Worm (Caenorhabditis elegans) whole organism, L4 larva: Measurements from ENCODE around the gene F54C4.4.

Experiments
- T26A8.4 ChIP-seq: fragments of 200-800 bp; sonication (Bioruptor generic); IDR thresholded peaks from 2 replicates; pipeline ENCODE4 v1.3.6; 2022; ENCODE audit warnings: missing genetic modification characterization, missing compliant biosample characterization
- Y105C5A.15 ChIP-seq: fragments of 200-800 bp; sonication (Bioruptor generic); IDR thresholded peaks from 2 replicates; pipeline ENCODE4 v1.3.6; 2022; ENCODE audit warnings: missing genetic modification characterization, missing compliant biosample characterization
- Y48G9A.11 ChIP-seq: fragments of 200-800 bp; sonication (Bioruptor generic); IDR thresholded peaks from 2 replicates; pipeline ENCODE4 v1.3.6; 2022; ENCODE audit warnings: missing genetic modification reagents, missing genetic modification characterization, missing compliant biosample characterization
- ZK337.2 ChIP-seq: fragments of 200-800 bp; sonication (Bioruptor generic); IDR thresholded peaks from 2 replicates; pipeline ENCODE4 v1.3.6; 2022; ENCODE audit warnings: missing genetic modification reagents, missing genetic modification characterization, missing compliant biosample characterization
- aly-2 ChIP-seq: sonication (generic microtip); optimal IDR thresholded peaks from 2 replicates; lab custom pipeline; 2018; ENCODE audit warnings: missing biosample characterization, missing genetic modification characterization
- attf-4 ChIP-seq: sonication (generic microtip); optimal IDR thresholded peaks from 3 replicates; lab custom pipeline; 2017; ENCODE audit warnings: missing biosample characterization, missing genetic modification characterization
- ceh-62 ChIP-seq: sonication (generic microtip); optimal IDR thresholded peaks from 2 replicates; lab custom pipeline; 2017; ENCODE audit warnings: missing biosample characterization, missing genetic modification characterization
- ctbp-1 ChIP-seq: fragments of 200-800 bp; sonication (Bioruptor generic); IDR thresholded peaks from 2 replicates; pipeline ENCODE4 v1.3.6; 2022; ENCODE audit warnings: missing genetic modification reagents, missing genetic modification characterization, missing compliant biosample characterization
- daf-8 ChIP-seq: fragments of 200-800 bp; sonication (Bioruptor generic); IDR thresholded peaks from 2 replicates; pipeline ENCODE4 v1.3.6; 2022; ENCODE audit warnings: missing genetic modification characterization, missing compliant biosample characterization
- duxl-1 ChIP-seq: sonication (generic microtip); optimal IDR thresholded peaks from 2 replicates; lab custom pipeline; 2016; ENCODE audit warnings: mild to moderate bottlenecking, missing genetic modification characterization, moderate library complexity, missing compliant biosample characterization; ENCODE audit not compliant: poor library complexity
- egl-43 ChIP-seq: fragments of 200-800 bp; sonication (Bioruptor generic); IDR thresholded peaks from 2 replicates; pipeline ENCODE4 v1.3.6; 2022; ENCODE audit warnings: missing genetic modification reagents, missing genetic modification characterization, missing compliant biosample characterization
- hlh-30 ChIP-seq: sonication (generic microtip); optimal IDR thresholded peaks from 2 replicates; lab custom pipeline; 2017; ENCODE audit warnings: antibody characterized with exemption, mild to moderate bottlenecking, missing genetic modification characterization, missing compliant biosample characterization; ENCODE audit not compliant: insufficient read depth
- lin-1 ChIP-seq: fragments of 200-800 bp; sonication (Bioruptor generic); IDR thresholded peaks from 2 replicates; pipeline ENCODE4 v1.3.6; 2022; ENCODE audit warnings: missing genetic modification reagents, missing genetic modification characterization, missing compliant biosample characterization
- lin-13 ChIP-seq: fragments of 150-350 bp; optimal IDR thresholded peaks from 2 replicates; lab custom pipeline; 2014; ENCODE audit warnings: missing biosample characterization, missing genetic modification reagents, missing genetic modification characterization
- lin-29 ChIP-seq: fragments of 200-800 bp; sonication (Bioruptor generic); IDR thresholded peaks from 2 replicates; pipeline ENCODE4 v1.3.6; 2022; ENCODE audit warnings: missing genetic modification reagents, missing genetic modification characterization, missing compliant biosample characterization
- lin-39 ChIP-seq: fragments of 150-350 bp; optimal IDR thresholded peaks from 2 replicates; lab custom pipeline; 2014; ENCODE audit warnings: missing biosample characterization, missing genetic modification reagents, missing genetic modification characterization
- lsy-2 ChIP-seq, 2 experiments: fragments of 150-350 bp in 1 of 2; sonication (generic microtip) in 1 of 2; optimal IDR thresholded peaks; 2 replicates each; lab custom pipeline; 2014 to 2017; ENCODE audit warnings: missing biosample characterization in 2 of 2, missing genetic modification characterization in 2 of 2
- madf-9 ChIP-seq: fragments of 200-800 bp; sonication (Bioruptor generic); conservative IDR thresholded peaks from 2 replicates; pipeline ENCODE4 v1.3.6; 2022; ENCODE audit warnings: missing genetic modification reagents, missing genetic modification characterization, missing compliant biosample characterization
- mdt-29 ChIP-seq: fragments of 200-800 bp; sonication (Bioruptor generic); IDR thresholded peaks from 2 replicates; pipeline ENCODE4 v1.3.6; 2022; ENCODE audit warnings: missing genetic modification reagents, missing genetic modification characterization, missing compliant biosample characterization
- mep-1 ChIP-seq: fragments of 150-350 bp; sonication (generic microtip); optimal IDR thresholded peaks from 3 replicates; lab custom pipeline; 2014; ENCODE audit warnings: missing biosample characterization, missing genetic modification characterization
- mes-2 ChIP-seq: sonication (generic microtip); optimal IDR thresholded peaks from 2 replicates; lab custom pipeline; 2016; ENCODE audit warnings: missing genotype, mild to moderate bottlenecking, missing genetic modification characterization, missing compliant biosample characterization; ENCODE audit not compliant: poor library complexity, severe bottlenecking
- nhr-102 ChIP-seq: sonication (generic microtip); optimal IDR thresholded peaks from 2 replicates; lab custom pipeline; 2016; ENCODE audit warnings: mild to moderate bottlenecking, missing genetic modification characterization, moderate library complexity, missing compliant biosample characterization
- nhr-111 ChIP-seq: fragments of 200-800 bp; sonication (Bioruptor generic); optimal IDR thresholded peaks from 2 replicates; lab custom pipeline; 2018; ENCODE audit warnings: mild to moderate bottlenecking, missing genetic modification characterization, missing compliant biosample characterization
- nhr-237 ChIP-seq: sonication (generic microtip); optimal IDR thresholded peaks from 2 replicates; lab custom pipeline; 2017; ENCODE audit warnings: missing biosample characterization, missing genetic modification characterization
- nhr-42 ChIP-seq: fragments of 200-800 bp; sonication (Bioruptor generic); IDR thresholded peaks from 2 replicates; pipeline ENCODE4 v1.3.6; 2022; ENCODE audit warnings: missing genetic modification characterization, missing compliant biosample characterization
- nhr-48 ChIP-seq: sonication (generic microtip); optimal IDR thresholded peaks from 2 replicates; lab custom pipeline; 2016; ENCODE audit warnings: mild to moderate bottlenecking, missing genetic modification characterization, missing compliant biosample characterization
- pha-4 ChIP-seq, 2 experiments: fragments of 150-350 bp in 1 of 2; fragments of 200-800 bp in 1 of 2; sonication (Bioruptor generic) in 1 of 2; IDR thresholded peaks in 1 of 2; optimal IDR thresholded peaks in 1 of 2; 2 replicates each; pipeline versions ENCODE4 v1.3.6 to Lab custom; 2014 to 2022; ENCODE audit warnings: missing genetic modification characterization in 2 of 2, missing genetic modification reagents in 2 of 2, missing biosample characterization in 1 of 2, missing compliant biosample characterization in 1 of 2
- php-3 ChIP-seq: fragments of 200-800 bp; sonication (Bioruptor generic); IDR thresholded peaks from 2 replicates; pipeline ENCODE4 v1.3.6; 2022; ENCODE audit warnings: missing genetic modification reagents, missing genetic modification characterization, missing compliant biosample characterization
- pqm-1 ChIP-seq: sonication (generic microtip); optimal IDR thresholded peaks from 2 replicates; lab custom pipeline; 2017; ENCODE audit warnings: missing biosample characterization, missing genetic modification characterization
- set-16 ChIP-seq: fragments of 200-800 bp; sonication (Bioruptor generic); IDR thresholded peaks from 2 replicates; pipeline ENCODE4 v1.3.6; 2022; ENCODE audit warnings: missing genetic modification reagents, missing genetic modification characterization, missing compliant biosample characterization
- snpc-1.2 ChIP-seq: fragments of 200-800 bp; sonication (Bioruptor generic); IDR thresholded peaks from 2 replicates; pipeline ENCODE4 v1.3.6; 2022; ENCODE audit warnings: missing genetic modification reagents, missing genetic modification characterization, missing compliant biosample characterization
- tag-97 ChIP-seq: fragments of 200-800 bp; sonication (Bioruptor generic); IDR thresholded peaks from 2 replicates; pipeline ENCODE4 v1.3.6; 2022; ENCODE audit warnings: missing genetic modification characterization, missing compliant biosample characterization
- unc-39 ChIP-seq: sonication (generic microtip); optimal IDR thresholded peaks from 2 replicates; lab custom pipeline; 2017; ENCODE audit warnings: missing biosample characterization, missing genetic modification characterization
- unc-62 ChIP-seq, 3 experiments: fragments of 150-350 bp in 1 of 3; sonication (generic microtip); optimal IDR thresholded peaks in 2 of 3; peaks in 1 of 3; 1 replicate in 1 of 3; 2 replicates in 2 of 3; lab custom pipeline; 2014 to 2017; ENCODE audit warnings: missing biosample characterization in 3 of 3, missing genetic modification characterization in 3 of 3, missing genetic modification reagents in 3 of 3, missing genotype in 1 of 3
- zfp-2 ChIP-seq: sonication (generic microtip); optimal IDR thresholded peaks from 2 replicates; lab custom pipeline; 2016; ENCODE audit warnings: mild to moderate bottlenecking, missing genetic modification characterization, missing compliant biosample characterization
- zip-2 ChIP-seq: fragments of 150-350 bp; optimal IDR thresholded peaks from 2 replicates; lab custom pipeline; 2014; ENCODE audit warnings: missing biosample characterization, missing genetic modification characterization
- ztf-11 ChIP-seq: fragments of 150-350 bp; optimal IDR thresholded peaks from 2 replicates; lab custom pipeline; 2014; ENCODE audit warnings: missing biosample characterization, missing genetic modification characterization
- ztf-7 ChIP-seq: fragments of 150-350 bp; optimal IDR thresholded peaks from 2 replicates; lab custom pipeline; 2014; ENCODE audit warnings: missing biosample characterization, missing genetic modification characterization

The F54C4.4 gene

DNA sequence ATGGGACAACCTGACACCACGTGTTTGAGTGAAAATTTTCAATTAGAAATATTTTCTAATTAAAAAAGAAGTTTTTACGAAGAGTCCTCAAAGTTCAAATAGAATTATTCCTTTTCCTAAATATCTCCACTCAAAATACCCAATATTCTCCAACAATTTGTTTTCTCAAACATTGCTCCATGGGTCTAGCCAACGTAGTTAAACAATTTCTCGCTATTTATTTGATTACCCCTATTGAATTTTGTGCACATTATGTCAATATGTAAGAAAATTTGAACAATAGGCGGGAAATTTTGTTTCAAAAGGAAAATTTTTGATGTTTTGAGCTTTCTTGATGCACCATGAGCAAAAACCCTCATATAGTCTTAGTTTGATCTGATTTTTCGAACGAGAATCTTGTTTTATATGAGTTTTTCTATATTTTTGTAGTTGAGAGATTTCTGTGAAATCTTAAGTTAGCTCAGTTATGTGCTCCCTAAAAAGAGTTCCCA, 24.8 kb downstream of the F54C4.4 start (continued):
- no peak for TF ChIP-seq unc-62 (GFP tag; optimal IDR thresholded peaks at IDR 0.05 in 1 of 2; lab: Kevin White, UChicago)
- no peak for TF ChIP-seq unc-62 (tag; optimal IDR thresholded peaks at IDR 0.05; lab: Kevin White, UChicago)
- TF ChIP-seq zfp-2 (tag; lab: Kevin White, UChicago): peak; percentile 42
- TF ChIP-seq nhr-111: no peak
- no peak for TF ChIP-seq set-16 (GFP tag; lab: Robert Waterston, UW)
- TF ChIP-seq hlh-30 (tag; lab: Kevin White, UChicago): no peak
- no peak for TF ChIP-seq pha-4 (GFP tag; IDR thresholded peaks at IDR 0.05; lab: Robert Waterston, UW)
- no peak for TF ChIP-seq pha-4 (tag; optimal IDR thresholded peaks at IDR 0.05; lab: Kevin White, UChicago)
- TF ChIP-seq lin-13: no peak
- no peak for TF ChIP-seq ceh-62
- no peak for TF ChIP-seq ztf-7 (tag; lab: Kevin White, UChicago)
- peak; percentile 20; the same call in 1 of the 2 replicates for TF ChIP-seq php-3 (GFP tag; lab: Robert Waterston, UW)
- no peak for TF ChIP-seq lin-39 (tag; lab: Kevin White, UChicago)
- TF ChIP-seq unc-39: no peak
- peak; percentile 2 for TF ChIP-seq nhr-102 (tag; lab: Kevin White, UChicago)
- TF ChIP-seq mes-2 (tag; lab: Kevin White, UChicago): no peak
- no peak for TF ChIP-seq ztf-11 (tag; lab: Kevin White, UChicago)
- peak in 1 of 2 experiments; percentile 90 for TF ChIP-seq lsy-2 (tag; optimal IDR thresholded peaks at IDR 0.05; lab: Kevin White, UChicago)
- TF ChIP-seq mep-1 (tag; lab: Kevin White, UChicago): peak; percentile 91
- TF ChIP-seq aly-2: no peak
- TF ChIP-seq duxl-1 (tag; lab: Kevin White, UChicago): no peak
- no peak for TF ChIP-seq madf-9 (GFP tag; lab: Robert Waterston, UW)
- no peak; the same call in 1 of the 2 replicates for TF ChIP-seq lin-29
- TF ChIP-seq zip-2: no peak
- TF ChIP-seq T26A8.4 (GFP tag; lab: Robert Waterston, UW): peak; percentile 75; the same call in 1 of the 2 replicates
- peak; percentile 55; the same call in 1 of the 2 replicates for TF ChIP-seq Y105C5A.15 (GFP tag; lab: Robert Waterston, UW)
- 0 out of 2 replicates have a peak, but pooled peaks have one; percentile 45 for TF ChIP-seq ZK337.2 (GFP tag; lab: Robert Waterston, UW)

DNA sequence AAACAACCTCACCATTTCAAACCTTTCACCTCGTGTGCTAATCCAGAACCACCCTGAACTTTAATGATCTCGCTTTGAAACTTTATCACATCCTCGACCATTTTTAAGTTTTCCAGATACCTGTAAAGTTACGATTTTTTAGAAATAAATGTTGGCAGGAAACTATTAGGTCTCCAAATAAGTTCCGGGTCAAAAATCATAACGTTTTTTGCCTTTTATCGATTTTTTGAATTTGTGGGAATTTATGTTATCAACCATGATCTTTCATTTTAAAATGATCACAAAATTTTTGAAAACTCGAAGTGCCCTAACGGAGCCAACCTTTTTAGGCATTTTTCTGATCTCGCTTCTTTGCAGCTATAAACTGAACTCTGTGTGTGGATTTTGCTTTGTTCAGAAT, 26.1 kb downstream of the F54C4.4 start, which contains the start of gene btb-5:
btb-5 (minus strand) TSS at position 101 of the 400 bp plus-strand sequence.
- no peak for TF ChIP-seq ceh-62
- TF ChIP-seq mdt-29 (GFP tag; lab: Robert Waterston, UW): no peak

DNA sequence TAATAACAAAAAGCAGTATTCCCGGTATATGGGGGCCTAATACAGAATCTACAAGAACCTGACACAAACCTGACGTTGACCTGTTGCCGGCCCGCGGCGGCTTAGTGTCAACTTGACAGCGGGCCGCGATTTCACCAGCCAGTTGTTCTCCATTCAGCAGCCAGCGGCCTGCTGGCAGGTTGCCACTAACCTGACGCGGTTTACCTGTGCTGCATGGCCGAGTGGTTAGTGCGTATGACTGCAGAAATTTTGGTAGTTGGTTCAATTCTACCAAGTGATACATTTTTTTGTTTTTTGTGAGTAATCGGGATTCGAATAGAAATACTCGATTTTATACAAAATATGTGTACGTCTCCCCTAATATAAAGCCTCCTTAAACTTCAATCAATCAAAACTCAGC, 28.5 kb downstream of the F54C4.4 start:
- TF ChIP-seq egl-43 (peak; percentile 73; the same call in 1 of the 2 replicates), set-16 (GFP tag; lab: Robert Waterston, UW) (peak; percentile 43; the same call in 1 of the 2 replicates)

DNA sequence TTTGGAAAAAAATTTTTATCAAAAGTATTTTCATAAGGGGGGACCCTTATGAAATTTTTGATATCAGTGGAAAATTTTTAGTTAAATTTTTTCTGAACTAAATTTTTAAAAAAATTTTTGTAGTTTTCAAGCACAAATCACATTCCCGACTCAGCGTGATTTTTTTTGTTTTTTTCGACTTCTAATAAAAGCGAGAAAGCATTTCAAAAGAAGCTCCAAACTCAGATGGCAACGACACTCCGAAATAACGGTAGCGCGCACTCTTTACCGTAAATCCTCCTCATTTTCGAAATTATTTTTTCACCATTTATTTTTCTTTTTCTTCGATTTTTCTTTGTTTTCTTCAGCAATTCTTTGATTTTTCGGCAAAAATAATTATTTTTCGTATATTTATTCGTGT, 29.9 kb downstream of the F54C4.4 start:
- TF ChIP-seq Y48G9A.11 (GFP tag; lab: Robert Waterston, UW): 0 out of 2 replicates have a peak, but pooled peaks have one; percentile 53

DNA sequence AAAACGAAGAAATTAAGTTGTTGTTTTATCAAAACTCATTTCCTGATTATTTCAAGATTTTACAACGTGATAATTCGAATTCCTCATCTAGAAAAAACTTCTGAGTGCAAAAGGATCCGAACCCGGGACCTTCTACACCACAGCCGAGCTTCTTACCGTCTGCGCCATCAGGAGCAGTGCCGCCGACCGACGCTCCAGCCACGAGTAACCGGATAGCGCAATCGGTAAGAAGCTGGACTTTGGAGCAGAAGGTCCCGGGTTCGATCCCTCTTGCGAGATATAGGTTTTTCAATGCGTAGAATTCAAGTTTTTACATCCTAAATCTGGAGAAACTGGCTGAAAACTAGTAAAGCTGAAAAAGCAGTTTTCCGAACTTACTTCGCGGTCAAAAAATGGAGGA, 33.5 kb downstream of the F54C4.4 start:
- TF ChIP-seq ZK337.2 (GFP tag; lab: Robert Waterston, UW) (no peak), Y48G9A.11 (GFP tag; lab: Robert Waterston, UW) (0 out of 2 replicates have a peak, but pooled peaks have one; percentile 55), nhr-42 (GFP tag; lab: Robert Waterston, UW) (no peak), nhr-237 (tag; lab: Kevin White, UChicago) (no peak), lin-1 (GFP tag; lab: Robert Waterston, UW) (no peak), egl-43 (no peak), pqm-1 (tag; lab: Kevin White, UChicago) (no peak), attf-4 (tag; lab: Kevin White, UChicago) (no peak), set-16 (GFP tag; lab: Robert Waterston, UW) (peak; percentile 70), daf-8 (GFP tag; lab: Robert Waterston, UW) (no peak), unc-62 (GFP tag; optimal IDR thresholded peaks at IDR 0.05 in 1 of 2; lab: Kevin White, UChicago) (no peak), unc-62 (tag; optimal IDR thresholded peaks at IDR 0.05; lab: Kevin White, UChicago) (no peak), nhr-111 (no peak), snpc-1.2 (no peak), ztf-11 (tag; lab: Kevin White, UChicago) (no peak), lin-29 (no peak), nhr-48 (tag; lab: Kevin White, UChicago) (no peak), ctbp-1 (no peak), tag-97 (GFP tag; lab: Robert Waterston, UW) (no peak)
